Fruit fly (Drosophila melanogaster) whole organism, embryonic: Measurements from ENCODE around the gene E2f1.

Experiments
- CG6175 ChIP-seq: fragments of 200-800 bp; sonication (Bioruptor generic); IDR thresholded peaks from 3 replicates; pipeline ENCODE4 v1.3.6; 2022; ENCODE audit warnings: missing biosample characterization, missing genetic modification characterization
- CG6765 ChIP-seq: fragments of 200-800 bp; sonication (Bioruptor generic); optimal IDR thresholded peaks from 3 replicates; lab custom pipeline; 2017; ENCODE audit warnings: missing biosample characterization, mild to moderate bottlenecking, missing genetic modification characterization
- CG6791 ChIP-seq: fragments of 200-800 bp; sonication (Bioruptor generic); IDR thresholded peaks from 3 replicates; pipeline ENCODE4 v1.3.6; 2022; ENCODE audit warnings: missing biosample characterization, missing genetic modification characterization; ENCODE audit not compliant: partially characterized antibody
- Mes4 ChIP-seq: fragments of 200-800 bp; sonication (Bioruptor generic); optimal IDR thresholded peaks from 2 replicates; lab custom pipeline; 2016; ENCODE audit warnings: missing biosample characterization, missing genetic modification characterization
- knrl ChIP-seq: fragments of 200-800 bp; sonication (Bioruptor generic); IDR thresholded peaks from 3 replicates; pipeline ENCODE4 v1.3.6; 2022; ENCODE audit warnings: missing biosample characterization, missing genetic modification characterization; ENCODE audit not compliant: partially characterized antibody
- peb ChIP-seq: fragments of 200-800 bp; sonication (Bioruptor generic); IDR thresholded peaks from 2 replicates; pipeline ENCODE4 v1.3.6; 2022; ENCODE audit warnings: missing biosample characterization, missing genetic modification characterization
- pzg ChIP-seq: fragments of 200-800 bp; sonication (Bioruptor generic); optimal IDR thresholded peaks from 3 replicates; lab custom pipeline; 2018; ENCODE audit warnings: missing biosample characterization, mild to moderate bottlenecking, missing genetic modification characterization, moderate library complexity

dm6 chr3R:21597877-21598276 lies 62.8 kb downstream of the E2f1 start:
- no peak for TF ChIP-seq peb (GFP tag; lab: Robert Waterston, UW)
- no peak for TF ChIP-seq pzg (GFP tag; lab: Kevin White, UChicago)
- TF ChIP-seq CG6791 (GFP tag; lab: Robert Waterston, UW): no peak
- no peak for TF ChIP-seq Mes4
- TF ChIP-seq CG6765 (GFP tag; lab: Kevin White, UChicago): no peak
- TF ChIP-seq CG6175 (GFP tag; lab: Robert Waterston, UW): no peak
- no peak for TF ChIP-seq knrl (GFP tag; lab: Robert Waterston, UW)
